Comparison of ENCODE assay signal across 1 worm cellular context in genomic region chrV:3578813-3579212, ce11.
TF ChIP-seq lines count a peak whose summit lies in the region.

Gene pygl-1 (plus strand): TSS chrV:3579023.

TF ChIP-seq in whole organism, young adult, 124 proteins besides CTCF, POLR2A, EP300 and RAD21 (continued from another document):
- TF ChIP-seq snpc-3.4 (tag; optimal IDR thresholded peaks at IDR 0.05; lab: Kevin White, UChicago), result peak; percentile 89
- peak; percentile 81 for TF ChIP-seq attf-6 (GFP tag; IDR thresholded peaks at IDR 0.05; lab: Robert Waterston, UW)
- TF ChIP-seq madf-8 (GFP tag; conservative IDR thresholded peaks at IDR 0.05; lab: Robert Waterston, UW), result peak; percentile 97
- TF ChIP-seq egrh-3 (GFP tag; IDR thresholded peaks at IDR 0.05; lab: Robert Waterston, UW), result peak; percentile 12; the same call in 1 of the 2 replicates
